Worm (Caenorhabditis elegans) whole organism, L2 larva: ENCODE data around the gene fbxb-62.

ENCODE experiments used
- ZK546.5 ChIP-seq: sonication (generic microtip); optimal IDR thresholded peaks from 2 replicates; lab custom pipeline; 2017; ENCODE audit warnings: missing biosample characterization, missing genetic modification characterization
- ama-1 ChIP-seq: fragments of 150-350 bp; optimal IDR thresholded peaks from 2 replicates; lab custom pipeline; 2018; ENCODE audit warnings: inconsistent platforms
- fos-1 ChIP-seq: fragments of 150-350 bp; optimal IDR thresholded peaks from 2 replicates; lab custom pipeline; 2014; ENCODE audit warnings: missing biosample characterization, missing genetic modification characterization
- lin-39 ChIP-seq: fragments of 150-350 bp; optimal IDR thresholded peaks from 2 replicates; lab custom pipeline; 2014; ENCODE audit warnings: missing biosample characterization, missing genetic modification reagents, missing genetic modification characterization
- mab-5 ChIP-seq: fragments of 150-350 bp; optimal IDR thresholded peaks from 2 replicates; lab custom pipeline; 2014; ENCODE audit warnings: missing biosample characterization, missing genetic modification characterization
- nhr-237 ChIP-seq: fragments of 150-350 bp; optimal IDR thresholded peaks from 2 replicates; lab custom pipeline; 2014; ENCODE audit warnings: missing biosample characterization, missing genetic modification characterization
- peb-1 ChIP-seq: fragments of 150-350 bp; optimal IDR thresholded peaks from 2 replicates; lab custom pipeline; 2014; ENCODE audit warnings: missing biosample characterization, missing genetic modification characterization
- skn-1 ChIP-seq: sonication (generic microtip); optimal IDR thresholded peaks from 2 replicates; lab custom pipeline; 2017; ENCODE audit warnings: missing biosample characterization, missing genetic modification characterization
- unc-55 ChIP-seq: fragments of 150-350 bp; sonication (generic microtip); optimal IDR thresholded peaks from 3 replicates; lab custom pipeline; 2014; ENCODE audit warnings: missing biosample characterization, missing genetic modification reagents, missing genetic modification characterization
- unc-62 ChIP-seq: fragments of 150-350 bp; optimal IDR thresholded peaks from 2 replicates; lab custom pipeline; 2014; ENCODE audit warnings: missing biosample characterization, missing genetic modification reagents, missing genetic modification characterization
- ztf-11 ChIP-seq: sonication (generic microtip); optimal IDR thresholded peaks from 2 replicates; lab custom pipeline; 2017; ENCODE audit warnings: missing biosample characterization, missing genetic modification characterization

ce11 chrV:19308137-19308536, 6.3 kb upstream of the fbxb-62 start:
- TF ChIP-seq unc-62 (GFP tag; lab: Kevin White, UChicago) = no peak
- no peak for TF ChIP-seq peb-1 (tag; lab: Kevin White, UChicago)
- no peak for TF ChIP-seq ztf-11 (tag; lab: Kevin White, UChicago)
- no peak for TF ChIP-seq nhr-237
- no peak for TF ChIP-seq fos-1 (tag; lab: Kevin White, UChicago)
- TF ChIP-seq ama-1 = no peak
- no peak for TF ChIP-seq unc-55 (GFP tag; lab: Kevin White, UChicago)
- no peak for TF ChIP-seq ZK546.5 (tag; lab: Kevin White, UChicago)
- no peak for TF ChIP-seq skn-1 (tag; lab: Kevin White, UChicago)
- TF ChIP-seq mab-5 = no peak
- TF ChIP-seq lin-39 (tag; lab: Kevin White, UChicago) = no peak
